Worm (Caenorhabditis elegans) whole organism, late embryonic: ENCODE data around the gene EGAP2.2.

ENCODE experiments used
- C08G9.2 ChIP-seq: sonication (generic microtip); optimal IDR thresholded peaks from 2 replicates; lab custom pipeline; 2016; ENCODE audit warnings: mild to moderate bottlenecking, missing genetic modification characterization, moderate library complexity, missing compliant biosample characterization
- C38D4.7 ChIP-seq: fragments of 200-800 bp; sonication (Bioruptor generic); optimal IDR thresholded peaks from 2 replicates; lab custom pipeline; 2018; ENCODE audit warnings: mild to moderate bottlenecking, missing genetic modification characterization, moderate library complexity, missing compliant biosample characterization
- F13H6.1 ChIP-seq: sonication (generic microtip); optimal IDR thresholded peaks from 2 replicates; lab custom pipeline; 2016; ENCODE audit warnings: missing genetic modification characterization, missing compliant biosample characterization
- K02D7.2 ChIP-seq: sonication (generic microtip); optimal IDR thresholded peaks from 2 replicates; lab custom pipeline; 2017; ENCODE audit warnings: mild to moderate bottlenecking, missing genetic modification characterization, missing compliant biosample characterization
- T23F11.4 ChIP-seq: fragments of 200-800 bp; sonication (Bioruptor generic); optimal IDR thresholded peaks from 2 replicates; lab custom pipeline; 2018; ENCODE audit warnings: mild to moderate bottlenecking, missing genetic modification characterization, missing compliant biosample characterization
- Y22D7AL.16 ChIP-seq: sonication (generic microtip); optimal IDR thresholded peaks from 2 replicates; lab custom pipeline; 2016; ENCODE audit warnings: missing genetic modification characterization, missing compliant biosample characterization
- ahr-1 ChIP-seq: sonication (generic microtip); optimal IDR thresholded peaks from 2 replicates; lab custom pipeline; 2016; ENCODE audit warnings: missing genetic modification characterization, missing compliant biosample characterization
- ama-1 ChIP-seq: fragments of 150-350 bp; optimal IDR thresholded peaks from 2 replicates; lab custom pipeline; 2014
- ceh-18 ChIP-seq: sonication (generic microtip); optimal IDR thresholded peaks from 2 replicates; lab custom pipeline; 2016; ENCODE audit warnings: missing genetic modification characterization, missing compliant biosample characterization
- ceh-22 ChIP-seq: sonication (generic microtip); optimal IDR thresholded peaks from 2 replicates; lab custom pipeline; 2017; ENCODE audit warnings: missing biosample characterization, missing genetic modification characterization
- ceh-31 ChIP-seq: sonication (generic microtip); optimal IDR thresholded peaks from 2 replicates; lab custom pipeline; 2016; ENCODE audit warnings: missing genetic modification characterization, missing compliant biosample characterization
- ceh-45 ChIP-seq: fragments of 200-800 bp; sonication (Bioruptor generic); IDR thresholded peaks from 2 replicates; pipeline ENCODE4 v1.3.6; 2022; ENCODE audit warnings: missing genetic modification reagents, missing genetic modification characterization, missing compliant biosample characterization
- ceh-6 ChIP-seq: fragments of 200-800 bp; sonication (Bioruptor generic); optimal IDR thresholded peaks from 2 replicates; lab custom pipeline; 2018; ENCODE audit warnings: mild to moderate bottlenecking, missing genetic modification characterization, missing compliant biosample characterization
- dve-1 ChIP-seq: sonication (generic microtip); optimal IDR thresholded peaks from 2 replicates; lab custom pipeline; 2017; ENCODE audit warnings: antibody characterized with exemption, mild to moderate bottlenecking, missing genetic modification characterization, missing compliant biosample characterization
- elt-2 ChIP-seq: sonication (generic microtip); optimal IDR thresholded peaks from 2 replicates; lab custom pipeline; 2016; ENCODE audit warnings: missing genetic modification reagents, missing genetic modification characterization, missing compliant biosample characterization
- ets-4 ChIP-seq: sonication (generic microtip); optimal IDR thresholded peaks from 2 replicates; lab custom pipeline; 2016; ENCODE audit warnings: missing genetic modification characterization, missing compliant biosample characterization
- fax-1 ChIP-seq: sonication (generic microtip); optimal IDR thresholded peaks from 2 replicates; lab custom pipeline; 2016; ENCODE audit warnings: missing genotype, missing genetic modification characterization, missing compliant biosample characterization
- fkh-6 ChIP-seq: sonication (generic microtip); optimal IDR thresholded peaks from 2 replicates; lab custom pipeline; 2016; ENCODE audit warnings: missing genetic modification characterization, missing compliant biosample characterization
- gmeb-2 ChIP-seq: sonication (generic microtip); optimal IDR thresholded peaks from 2 replicates; lab custom pipeline; 2016; ENCODE audit warnings: missing genetic modification characterization, inconsistent platforms, missing compliant biosample characterization
- hlh-13 ChIP-seq: fragments of 200-800 bp; sonication (Bioruptor generic); optimal IDR thresholded peaks from 2 replicates; lab custom pipeline; 2018; ENCODE audit warnings: mild to moderate bottlenecking, missing genetic modification characterization, missing compliant biosample characterization
- hlh-15 ChIP-seq: sonication (generic microtip); optimal IDR thresholded peaks from 2 replicates; lab custom pipeline; 2016; ENCODE audit warnings: missing genetic modification characterization, missing compliant biosample characterization
- hlh-8 ChIP-seq: sonication (generic microtip); optimal IDR thresholded peaks from 2 replicates; lab custom pipeline; 2016; ENCODE audit warnings: missing genotype, missing genetic modification characterization, missing compliant biosample characterization
- lim-6 ChIP-seq: sonication (generic microtip); optimal IDR thresholded peaks from 2 replicates; lab custom pipeline; 2016; ENCODE audit warnings: missing genetic modification characterization, missing compliant biosample characterization
- madf-2 ChIP-seq: sonication (generic microtip); optimal IDR thresholded peaks from 2 replicates; lab custom pipeline; 2017; ENCODE audit warnings: missing genetic modification characterization, missing compliant biosample characterization
- nfya-1 ChIP-seq: sonication (generic microtip); optimal IDR thresholded peaks from 2 replicates; lab custom pipeline; 2017; ENCODE audit warnings: missing genetic modification characterization, mild to moderate bottlenecking, missing compliant biosample characterization, antibody characterized with exemption, moderate library complexity
- nhr-11 ChIP-seq: fragments of 150-350 bp; optimal IDR thresholded peaks from 2 replicates; lab custom pipeline; 2014; ENCODE audit warnings: missing biosample characterization, missing genetic modification characterization
- nhr-232 ChIP-seq: sonication (generic microtip); optimal IDR thresholded peaks from 2 replicates; lab custom pipeline; 2016; ENCODE audit warnings: missing genetic modification characterization, missing compliant biosample characterization
- npax-4 ChIP-seq: sonication (generic microtip); optimal IDR thresholded peaks from 2 replicates; lab custom pipeline; 2016; ENCODE audit warnings: missing genetic modification characterization, missing compliant biosample characterization
- odd-2 ChIP-seq: sonication (generic microtip); optimal IDR thresholded peaks from 2 replicates; lab custom pipeline; 2017; ENCODE audit warnings: antibody characterized with exemption, mild to moderate bottlenecking, missing genetic modification characterization, missing compliant biosample characterization
- pag-3 ChIP-seq: sonication (generic microtip); optimal IDR thresholded peaks from 2 replicates; lab custom pipeline; 2016; ENCODE audit warnings: missing compliant biosample characterization, missing genetic modification characterization, borderline replicate concordance
- pax-1 ChIP-seq: fragments of 150-350 bp; optimal IDR thresholded peaks from 2 replicates; lab custom pipeline; 2014; ENCODE audit warnings: missing biosample characterization, missing genetic modification characterization
- pha-2 ChIP-seq: sonication (generic microtip); optimal IDR thresholded peaks from 2 replicates; lab custom pipeline; 2017; ENCODE audit warnings: mild to moderate bottlenecking, missing genetic modification characterization, missing compliant biosample characterization
- pqm-1 ChIP-seq: sonication (generic microtip); optimal IDR thresholded peaks from 2 replicates; lab custom pipeline; 2016; ENCODE audit warnings: missing genetic modification characterization, missing compliant biosample characterization
- pros-1 ChIP-seq: fragments of 150-350 bp; optimal IDR thresholded peaks from 2 replicates; lab custom pipeline; 2014; ENCODE audit warnings: missing biosample characterization, missing genetic modification reagents, missing genetic modification characterization
- rnt-1 ChIP-seq: sonication (generic microtip); optimal IDR thresholded peaks from 2 replicates; lab custom pipeline; 2016; ENCODE audit warnings: missing genetic modification characterization, missing compliant biosample characterization
- sdc-2 ChIP-seq: sonication (generic microtip); optimal IDR thresholded peaks from 2 replicates; lab custom pipeline; 2016; ENCODE audit warnings: missing genotype, missing genetic modification characterization, missing compliant biosample characterization
- sox-4 ChIP-seq: sonication (generic microtip); optimal IDR thresholded peaks from 2 replicates; lab custom pipeline; 2017; ENCODE audit warnings: mild to moderate bottlenecking, missing genetic modification characterization, inconsistent platforms, missing compliant biosample characterization
- tbx-2 ChIP-seq: sonication (generic microtip); optimal IDR thresholded peaks from 2 replicates; lab custom pipeline; 2016; ENCODE audit warnings: missing genetic modification characterization, missing compliant biosample characterization
- tbx-7 ChIP-seq: sonication (generic microtip); optimal IDR thresholded peaks from 2 replicates; lab custom pipeline; 2016; ENCODE audit warnings: missing genotype, missing genetic modification characterization, missing compliant biosample characterization
- unc-42 ChIP-seq: sonication (generic microtip); optimal IDR thresholded peaks from 2 replicates; lab custom pipeline; 2016; ENCODE audit warnings: missing genotype, missing genetic modification characterization, missing compliant biosample characterization
- unc-55 ChIP-seq: sonication (generic microtip); optimal IDR thresholded peaks from 2 replicates; lab custom pipeline; 2017; ENCODE audit warnings: missing biosample characterization, missing genetic modification reagents, missing genetic modification characterization
- unc-86 ChIP-seq: sonication (generic microtip); optimal IDR thresholded peaks from 2 replicates; lab custom pipeline; 2016; ENCODE audit warnings: missing genetic modification characterization, missing compliant biosample characterization
- zip-5 ChIP-seq: sonication (generic microtip); optimal IDR thresholded peaks from 2 replicates; lab custom pipeline; 2016; ENCODE audit warnings: missing genetic modification characterization, missing compliant biosample characterization
- ztf-16 ChIP-seq: sonication (generic microtip); optimal IDR thresholded peaks from 2 replicates; lab custom pipeline; 2017; ENCODE audit warnings: missing genetic modification characterization, missing compliant biosample characterization

The EGAP2.2 gene

ce11 chrII:5228662-5229061 is 1.0 kb upstream of the EGAP2.2 start:
- TF ChIP-seq nhr-232 = no peak
- no peak for TF ChIP-seq F13H6.1 (tag; lab: Kevin White, UChicago)
- peak; percentile 63 for TF ChIP-seq unc-55 (GFP tag; lab: Kevin White, UChicago)
- TF ChIP-seq sdc-2 (tag; lab: Kevin White, UChicago) = no peak
- no peak for TF ChIP-seq ahr-1 (tag; lab: Kevin White, UChicago)
- TF ChIP-seq unc-42 (tag; lab: Kevin White, UChicago) = peak; percentile 36
- peak; percentile 38 for TF ChIP-seq ceh-31 (tag; lab: Kevin White, UChicago)
- TF ChIP-seq ceh-6 = no peak
- no peak for TF ChIP-seq K02D7.2 (tag; lab: Kevin White, UChicago)
- TF ChIP-seq hlh-13 = no peak
- no peak for TF ChIP-seq hlh-15 (tag; lab: Kevin White, UChicago)
- no peak for TF ChIP-seq pha-2 (tag; lab: Kevin White, UChicago)
- TF ChIP-seq tbx-2 (tag; lab: Kevin White, UChicago) = no peak

DNA sequence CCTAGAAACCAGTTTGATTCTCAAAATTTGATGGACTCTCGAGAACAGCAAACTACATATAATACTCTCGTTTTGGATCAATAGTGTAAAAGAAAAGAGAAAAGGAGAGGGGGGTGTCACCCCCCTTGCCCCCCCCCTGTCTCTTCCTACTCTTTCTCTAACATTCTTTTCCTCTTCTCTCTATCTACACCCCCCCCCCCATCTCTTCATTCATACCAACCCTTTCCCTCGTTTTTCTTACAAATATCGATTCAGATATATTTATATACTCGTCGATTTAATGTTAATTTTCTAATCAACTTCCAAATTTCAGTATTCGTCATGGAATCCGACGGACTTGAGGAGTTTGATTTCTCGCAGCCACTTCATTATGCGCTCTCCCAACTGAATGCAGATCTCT is 1.4 kb downstream of the EGAP2.2 start, which contains the start of gene EGAP2.1:
Gene EGAP2.1 (plus strand): TSS at position 301 of the 400 bp plus-strand sequence.
- no peak for TF ChIP-seq Y22D7AL.16
- no peak for TF ChIP-seq F13H6.1 (tag; lab: Kevin White, UChicago)
- TF ChIP-seq K02D7.2 (tag; lab: Kevin White, UChicago) = no peak
- no peak for TF ChIP-seq pha-2 (tag; lab: Kevin White, UChicago)

- TF ChIP-seq unc-86 (tag; lab: Kevin White, UChicago) (no peak), T23F11.4 (GFP tag; lab: Kevin White, UChicago) (no peak), sox-4 (no peak), ceh-31 (tag; lab: Kevin White, UChicago) (no peak), pqm-1 (tag; lab: Kevin White, UChicago) (no peak), fax-1 (tag; lab: Kevin White, UChicago) (no peak), gmeb-2 (tag; lab: Kevin White, UChicago) (no peak), fkh-6 (no peak), pag-3 (no peak), ztf-16 (tag; lab: Kevin White, UChicago) (no peak), elt-2 (tag; lab: Kevin White, UChicago) (no peak), hlh-15 (tag; lab: Kevin White, UChicago) (no peak), ets-4 (tag; lab: Kevin White, UChicago) (no peak), pros-1 (tag; lab: Kevin White, UChicago) (no peak), unc-55 (GFP tag; lab: Kevin White, UChicago) (no peak), lim-6 (tag; lab: Kevin White, UChicago) (no peak), rnt-1 (tag; lab: Kevin White, UChicago) (no peak), nfya-1 (tag; lab: Kevin White, UChicago) (no peak), Y22D7AL.16 (no peak)
These were observed 5.0 kb downstream of the EGAP2.2 start for ce11 chrII:5234728-5235127.

ce11 chrII:5235758-5236157 is 6.1 kb downstream of the EGAP2.2 start, which contains the start of gene pho-1:
TSS of gene pho-1 (minus strand) at chrII:5235846.
- no peak for TF ChIP-seq rnt-1 (tag; lab: Kevin White, UChicago)
- no peak for TF ChIP-seq zip-5 (tag; lab: Kevin White, UChicago)
- no peak for TF ChIP-seq dve-1 (tag; lab: Kevin White, UChicago)
- TF ChIP-seq ceh-22 (tag; lab: Kevin White, UChicago) = no peak

DNA sequence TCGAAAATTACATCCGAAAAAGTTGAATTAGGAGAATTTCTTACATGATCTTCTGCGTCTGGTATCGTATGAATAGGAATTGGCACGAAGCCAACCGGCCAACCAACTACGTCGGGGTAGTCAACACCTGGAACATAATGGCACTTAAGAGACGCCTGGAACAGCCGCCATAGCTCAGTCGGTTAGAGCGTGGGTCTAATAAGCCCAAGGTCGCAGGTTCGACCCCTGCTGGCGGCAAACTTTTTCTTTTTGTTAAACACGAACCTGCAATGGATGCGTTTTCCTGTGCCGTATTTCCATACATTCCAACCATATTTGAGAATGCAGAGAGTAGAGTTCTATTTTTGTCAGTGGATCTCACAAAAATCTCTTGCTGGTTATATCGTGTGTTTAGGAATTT is 8.0 kb downstream of the EGAP2.2 start:
- no peak for TF ChIP-seq odd-2

- TF ChIP-seq pax-1 (tag; lab: Kevin White, UChicago) (no peak), ahr-1 (tag; lab: Kevin White, UChicago) (no peak), nhr-11 (tag; lab: Kevin White, UChicago) (no peak), hlh-13 (no peak), C08G9.2 (tag; lab: Kevin White, UChicago) (no peak), sdc-2 (tag; lab: Kevin White, UChicago) (no peak), madf-2 (tag; lab: Kevin White, UChicago) (no peak), ceh-45 (GFP tag; lab: Robert Waterston, UW) (no peak), odd-2 (no peak), ceh-6 (no peak), C38D4.7 (no peak), hlh-8 (tag; lab: Kevin White, UChicago) (no peak), npax-4 (tag; lab: Kevin White, UChicago) (no peak), tbx-7 (tag; lab: Kevin White, UChicago) (no peak), unc-86 (tag; lab: Kevin White, UChicago) (no peak), ceh-18 (tag; lab: Kevin White, UChicago) (no peak), ama-1 (no peak), K02D7.2 (tag; lab: Kevin White, UChicago) (no peak), lim-6 (tag; lab: Kevin White, UChicago) (no peak)
These were observed 8.7 kb downstream of the EGAP2.2 start, which contains the start of gene pho-4 for ce11 chrII:5238366-5238765. TSS of gene pho-4 (minus strand) at chrII:5238466.
